Worm (Caenorhabditis elegans) whole organism, L4/young adult: ENCODE measurements around the gene W06F12.3.

Experiments used
- dao-5 ChIP-seq: sonication (generic microtip); optimal IDR thresholded peaks from 2 replicates; lab custom pipeline; 2016; ENCODE audit warnings: missing genotype, missing genetic modification characterization, moderate library complexity, missing compliant biosample characterization
- him-1 ChIP-seq: sonication (generic microtip); optimal IDR thresholded peaks from 2 replicates; lab custom pipeline; 2016; ENCODE audit warnings: missing genotype, missing genetic modification reagents, missing genetic modification characterization, missing compliant biosample characterization

DNA sequence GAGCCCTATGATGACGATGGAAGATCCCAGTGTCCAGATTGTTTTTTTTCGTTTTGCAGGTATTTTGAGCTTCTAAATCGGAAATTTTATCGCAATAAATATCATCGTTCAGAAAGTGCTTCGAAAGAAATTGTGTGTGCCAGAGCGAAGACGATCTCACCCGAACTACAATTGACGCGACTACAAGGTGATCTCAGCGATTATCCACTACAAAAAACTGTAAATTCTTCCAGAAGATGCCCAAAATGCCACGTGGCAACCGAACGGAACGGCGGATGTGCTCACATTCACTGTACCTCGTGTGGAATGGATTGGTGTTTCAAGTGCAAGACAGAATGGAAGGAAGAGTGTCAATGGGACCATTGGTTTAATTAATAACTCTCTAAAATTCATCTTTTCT is 38.0 kb downstream of the W06F12.3 start, which contains the start of gene mdt-29:
- no peak for TF ChIP-seq him-1 (tag; lab: Kevin White, UChicago)
- TF ChIP-seq dao-5: no peak
